Fruit fly (Drosophila melanogaster) whole organism, adult: ENCODE data around the gene cactin.

ENCODE experiments used
- CG11617 ChIP-seq: fragments of 200-800 bp; sonication (Bioruptor generic); optimal IDR thresholded peaks from 2 replicates; lab custom pipeline; 2017; ENCODE audit warnings: mild to moderate bottlenecking, missing biosample characterization, missing genetic modification reagents, missing genetic modification characterization
- CG12768 ChIP-seq: fragments of 200-800 bp; sonication (Bioruptor generic); optimal IDR thresholded peaks from 2 replicates; lab custom pipeline; 2017; ENCODE audit warnings: missing biosample characterization, missing genetic modification characterization, mild to moderate bottlenecking, moderate library complexity, missing genetic modification reagents
- CG14711 ChIP-seq: fragments of 200-800 bp; sonication (Bioruptor generic); optimal IDR thresholded peaks from 2 replicates; lab custom pipeline; 2018; ENCODE audit warnings: missing biosample characterization, mild to moderate bottlenecking, missing genetic modification characterization, moderate library complexity
- CG1620 ChIP-seq: fragments of 200-800 bp; sonication (Bioruptor generic); optimal IDR thresholded peaks from 2 replicates; lab custom pipeline; 2016; ENCODE audit warnings: missing biosample characterization, missing genetic modification characterization
- CG33017 ChIP-seq: fragments of 200-800 bp; sonication (Bioruptor generic); optimal IDR thresholded peaks from 2 replicates; lab custom pipeline; 2018; ENCODE audit warnings: missing biosample characterization, mild to moderate bottlenecking, missing genetic modification characterization, moderate library complexity
- CG5204 ChIP-seq: fragments of 200-800 bp; sonication (Bioruptor generic); optimal IDR thresholded peaks from 2 replicates; lab custom pipeline; 2016; ENCODE audit warnings: missing biosample characterization, missing genetic modification characterization
- CG7045 ChIP-seq: fragments of 200-800 bp; sonication (Bioruptor generic); optimal IDR thresholded peaks from 2 replicates; lab custom pipeline; 2017; ENCODE audit warnings: missing biosample characterization, mild to moderate bottlenecking, missing genetic modification characterization
- CG7101 ChIP-seq: fragments of 200-800 bp; sonication (Bioruptor generic); optimal IDR thresholded peaks from 2 replicates; lab custom pipeline; 2018; ENCODE audit warnings: missing biosample characterization, mild to moderate bottlenecking, missing genetic modification characterization, moderate library complexity
- Clk ChIP-seq: fragments of 200-800 bp; sonication (Bioruptor generic); optimal IDR thresholded peaks from 2 replicates; lab custom pipeline; 2017; ENCODE audit warnings: missing biosample characterization, missing genetic modification characterization
- Crg-1 ChIP-seq: fragments of 200-800 bp; sonication (Bioruptor generic); optimal IDR thresholded peaks from 2 replicates; lab custom pipeline; 2016; ENCODE audit warnings: missing biosample characterization, missing genetic modification characterization
- Hr96 ChIP-seq: fragments of 200-800 bp; sonication (Bioruptor generic); optimal IDR thresholded peaks from 2 replicates; lab custom pipeline; 2016; ENCODE audit warnings: missing biosample characterization, missing genetic modification characterization
- Mnt ChIP-seq: fragments of 200-800 bp; sonication (Bioruptor generic); optimal IDR thresholded peaks from 2 replicates; lab custom pipeline; 2016; ENCODE audit warnings: missing biosample characterization, mild to moderate bottlenecking, missing genetic modification characterization
- bab1 ChIP-seq: fragments of 200-800 bp; sonication (Bioruptor generic); optimal IDR thresholded peaks from 3 replicates; lab custom pipeline; 2019; ENCODE audit warnings: missing biosample characterization, mild to moderate bottlenecking, missing genetic modification characterization, moderate library complexity
- cic ChIP-seq: fragments of 200-800 bp; sonication (Bioruptor generic); optimal IDR thresholded peaks from 2 replicates; lab custom pipeline; 2017; ENCODE audit warnings: missing biosample characterization, mild to moderate bottlenecking, missing genetic modification characterization, moderate library complexity
- cnc ChIP-seq, 2 experiments: fragments of >200 bp; optimal IDR thresholded peaks; 2 replicates each; lab custom pipeline; 2017
- kay ChIP-seq: fragments of 200-800 bp; sonication (Bioruptor generic); peaks from one replicate; lab custom pipeline; 2016; ENCODE audit warnings: missing biosample characterization, missing genetic modification characterization, borderline replicate concordance
- ovo ChIP-seq: fragments of 200-800 bp; sonication (Bioruptor generic); optimal IDR thresholded peaks from 2 replicates; lab custom pipeline; 2016; ENCODE audit warnings: missing biosample characterization, missing genetic modification characterization
- pad ChIP-seq: fragments of 200-800 bp; sonication (Bioruptor generic); optimal IDR thresholded peaks from 3 replicates; lab custom pipeline; 2017; ENCODE audit warnings: missing biosample characterization, missing genetic modification characterization, mild to moderate bottlenecking, moderate library complexity, missing genetic modification reagents
- tj ChIP-seq: fragments of 200-800 bp; sonication (Bioruptor generic); optimal IDR thresholded peaks from 3 replicates; lab custom pipeline; 2017; ENCODE audit warnings: missing biosample characterization, mild to moderate bottlenecking, missing genetic modification characterization, moderate library complexity
- toe ChIP-seq: fragments of 200-800 bp; sonication (Bioruptor generic); optimal IDR thresholded peaks from 2 replicates; lab custom pipeline; 2016; ENCODE audit warnings: missing biosample characterization, missing genetic modification characterization

cactin gene

DNA sequence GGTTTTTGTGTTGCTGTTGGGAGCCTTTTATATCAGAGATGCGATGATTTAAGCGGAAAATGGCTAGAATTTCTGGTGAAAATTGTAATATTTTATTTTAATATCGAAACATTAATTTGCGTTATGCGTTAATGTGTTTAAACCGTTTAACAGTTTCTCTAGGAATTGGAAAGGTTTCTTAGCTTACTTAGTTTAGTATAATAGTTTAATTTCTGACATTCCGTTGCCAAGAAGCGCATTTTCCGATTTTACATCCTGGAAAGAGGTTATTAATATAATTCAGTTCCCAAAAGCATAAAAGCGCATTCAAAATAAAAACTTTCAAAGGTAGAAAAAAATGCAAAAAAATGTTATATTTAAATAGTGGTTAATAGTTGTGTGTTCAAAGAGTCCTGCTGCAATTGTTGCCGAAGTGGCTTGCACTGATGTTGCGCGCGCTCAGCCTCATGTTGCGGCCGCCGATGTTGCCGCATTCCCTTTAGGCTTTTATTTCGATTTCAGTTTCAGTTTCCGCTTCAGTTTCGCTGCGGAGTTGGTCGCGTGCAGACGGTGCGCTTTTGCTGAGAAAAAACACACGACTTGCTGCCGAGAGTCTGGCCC, 25.1 kb downstream of the cactin start, which contains the start of gene tbc:
TSS of gene tbc (plus strand) at position 504 of the 600 bp plus-strand sequence.
- TF ChIP-seq Crg-1 (GFP tag; lab: Kevin White, UChicago) (no peak), CG33017 (tag; lab: Kevin White, UChicago) (no peak), CG7045 (GFP tag; lab: Kevin White, UChicago) (no peak), Hr96 (no peak), toe (GFP tag; lab: Kevin White, UChicago) (no peak), Mnt (GFP tag; lab: Kevin White, UChicago) (no peak), Clk (GFP tag; lab: Kevin White, UChicago) (no peak), CG7101 (tag; lab: Kevin White, UChicago) (no peak), pad (GFP tag; lab: Kevin White, UChicago) (no peak), kay (GFP tag; lab: Kevin White, UChicago) (no peak), CG5204 (GFP tag; lab: Kevin White, UChicago) (no peak), cnc (optimal IDR thresholded peaks at IDR 0.05; lab: Kevin White, UChicago) (no peak), cic (GFP tag; lab: Kevin White, UChicago) (no peak), CG11617 (GFP tag; lab: Kevin White, UChicago) (no peak)

DNA sequence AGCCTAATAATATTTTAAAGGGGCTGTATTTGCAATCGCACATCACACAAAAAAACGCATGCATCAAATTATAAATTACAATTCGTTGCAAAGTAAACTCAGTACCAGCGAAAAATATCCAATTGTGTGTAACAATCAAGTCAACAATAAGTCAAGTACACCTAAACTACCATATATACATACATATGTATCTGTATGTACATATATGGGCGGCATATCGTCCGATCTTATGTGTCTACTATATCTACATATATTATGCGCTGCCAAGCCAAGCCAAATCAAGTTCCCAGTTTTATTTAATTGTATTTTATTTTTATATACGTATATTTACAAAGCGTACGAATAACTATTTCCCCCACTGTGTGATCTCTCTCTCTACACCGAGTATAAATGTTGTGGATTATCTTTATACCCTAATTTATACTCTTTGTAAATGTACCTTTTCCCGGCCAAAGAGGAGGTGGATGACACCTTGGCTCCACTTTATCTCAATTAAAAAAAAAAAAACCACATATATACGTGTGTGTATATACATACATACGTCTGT, 42.6 kb downstream of the cactin start:
- TF ChIP-seq tj (GFP tag; lab: Kevin White, UChicago) = peak; percentile 36
- TF ChIP-seq CG5204 (GFP tag; lab: Kevin White, UChicago) = no peak

DNA sequence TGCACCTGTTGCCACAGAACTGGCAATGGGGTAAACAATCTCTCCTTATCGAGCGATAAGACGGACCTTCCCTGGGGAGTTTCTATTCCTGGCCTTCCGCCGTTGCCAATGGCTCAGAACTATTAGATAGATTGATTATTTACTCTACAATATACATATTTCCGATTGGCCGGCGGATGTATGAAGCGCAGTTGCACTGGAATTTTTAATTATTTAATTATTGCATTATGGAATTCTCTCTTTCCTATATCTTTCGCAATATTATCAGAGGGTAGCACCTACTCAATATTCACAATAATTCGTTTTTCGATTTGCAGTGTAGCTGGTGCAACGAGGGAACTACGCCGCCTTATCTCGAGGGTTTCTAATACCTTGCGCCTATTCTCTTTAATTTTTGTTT, 43.3 kb downstream of the cactin start, which contains the start of gene GstT3:
TSS of gene GstT3 (plus strand) at position 301 of the 400 bp plus-strand sequence.
- TF ChIP-seq CG12768 (GFP tag; lab: Kevin White, UChicago) (no peak), CG33017 (tag; lab: Kevin White, UChicago) (no peak), pad (GFP tag; lab: Kevin White, UChicago) (no peak), ovo (GFP tag; lab: Kevin White, UChicago) (no peak), kay (GFP tag; lab: Kevin White, UChicago) (no peak), Crg-1 (GFP tag; lab: Kevin White, UChicago) (no peak), bab1 (no peak), cic (GFP tag; lab: Kevin White, UChicago) (no peak)

DNA sequence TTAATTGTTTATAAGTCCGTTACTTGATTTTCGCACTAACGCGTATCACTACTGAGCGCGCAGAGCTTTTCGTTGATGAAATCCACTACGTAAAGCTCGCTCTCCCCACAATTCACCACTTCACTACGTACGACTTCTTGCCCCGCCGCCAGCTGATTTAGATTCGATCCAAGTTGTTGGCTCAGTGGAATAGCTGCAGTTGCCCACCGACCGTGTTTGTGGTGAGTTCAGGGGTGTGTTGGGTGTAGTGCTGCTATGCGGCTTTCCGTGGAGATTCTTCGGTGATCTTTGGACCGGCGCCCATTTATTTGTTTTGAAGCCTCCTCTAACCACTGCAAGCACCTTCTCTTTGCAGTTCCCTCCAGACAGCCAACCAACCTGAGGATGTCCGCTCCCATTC, 44.3 kb downstream of the cactin start:
- TF ChIP-seq pad (GFP tag; lab: Kevin White, UChicago) (peak; percentile 75), ovo (GFP tag; lab: Kevin White, UChicago) (peak; percentile 50), Hr96 (peak; percentile 83), CG7101 (tag; lab: Kevin White, UChicago) (peak; percentile 30), CG33017 (tag; lab: Kevin White, UChicago) (peak; percentile 10), CG5204 (GFP tag; lab: Kevin White, UChicago) (no peak), cic (GFP tag; lab: Kevin White, UChicago) (peak; percentile 49), CG7045 (GFP tag; lab: Kevin White, UChicago) (no peak), Mnt (GFP tag; lab: Kevin White, UChicago) (peak; percentile 61), CG11617 (GFP tag; lab: Kevin White, UChicago) (peak; percentile 40), toe (GFP tag; lab: Kevin White, UChicago) (peak; percentile 46), kay (GFP tag; lab: Kevin White, UChicago) (no peak), Crg-1 (GFP tag; lab: Kevin White, UChicago) (no peak), cnc (optimal IDR thresholded peaks at IDR 0.05; lab: Kevin White, UChicago) (no peak), tj (GFP tag; lab: Kevin White, UChicago) (peak; percentile 54), CG12768 (GFP tag; lab: Kevin White, UChicago) (peak; percentile 83), bab1 (peak; percentile 28)

DNA sequence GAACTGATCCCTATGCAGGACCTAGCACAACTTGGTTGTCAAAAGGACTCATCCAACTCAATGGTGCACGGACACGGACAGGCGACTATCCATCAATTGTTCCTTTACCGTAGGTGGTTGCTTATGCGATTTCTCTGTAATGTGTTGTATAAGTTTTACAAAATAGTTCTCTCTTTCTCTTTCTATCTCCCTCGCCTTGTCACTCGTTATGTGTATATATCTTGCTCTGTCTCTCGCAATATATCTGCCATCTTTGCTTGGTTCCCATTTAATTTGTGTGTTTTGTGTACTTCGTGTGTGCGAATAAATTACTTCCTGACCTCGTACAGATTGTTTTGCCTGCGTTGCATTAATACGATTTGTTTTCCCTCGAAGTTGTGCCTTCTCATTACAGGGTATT, 46.8 kb downstream of the cactin start:
- no peak for TF ChIP-seq CG14711 (tag; lab: Kevin White, UChicago)
- no peak for TF ChIP-seq Clk (GFP tag; lab: Kevin White, UChicago)
- no peak for TF ChIP-seq pad (GFP tag; lab: Kevin White, UChicago)
- TF ChIP-seq CG33017 (tag; lab: Kevin White, UChicago) = no peak
- no peak for TF ChIP-seq CG1620 (GFP tag; lab: Kevin White, UChicago)
- TF ChIP-seq CG7045 (GFP tag; lab: Kevin White, UChicago) = no peak
- TF ChIP-seq Mnt (GFP tag; lab: Kevin White, UChicago) = no peak
- TF ChIP-seq CG12768 (GFP tag; lab: Kevin White, UChicago) = no peak
- TF ChIP-seq bab1 = no peak
- no peak for TF ChIP-seq CG7101 (tag; lab: Kevin White, UChicago)
- no peak for TF ChIP-seq CG11617 (GFP tag; lab: Kevin White, UChicago)
- TF ChIP-seq kay (GFP tag; lab: Kevin White, UChicago) = no peak
- no peak for TF ChIP-seq tj (GFP tag; lab: Kevin White, UChicago)
- TF ChIP-seq toe (GFP tag; lab: Kevin White, UChicago) = no peak
- no peak for TF ChIP-seq cnc (optimal IDR thresholded peaks at IDR 0.05; lab: Kevin White, UChicago)
- TF ChIP-seq Crg-1 (GFP tag; lab: Kevin White, UChicago) = no peak
- TF ChIP-seq Hr96 = no peak
- no peak for TF ChIP-seq cic (GFP tag; lab: Kevin White, UChicago)
